Fruit fly (Drosophila melanogaster): Measurements from ENCODE around the gene Nfs1.

The Nfs1 gene

dm6 chr2L:12006397-12007330 lies 7.2 kb downstream of the Nfs1 start (continued):
- TF ChIP-seq Hr51 (GFP tag; optimal IDR thresholded peaks at IDR 0.05) (peak; percentile 41 to 96), nerfin-2 (GFP tag; IDR thresholded peaks at IDR 0.05; ENCODE audit: partially characterized antibody) (no peak), CG14965 (GFP tag; optimal IDR thresholded peaks at IDR 0.05; ENCODE audit: borderline replicate concordance) (peak; percentile 12), zen2 (GFP tag; IDR thresholded peaks at IDR 0.05; ENCODE audit: partially characterized antibody) (no peak), Antp (GFP tag; optimal IDR thresholded peaks at IDR 0.05) (peak; percentile 65), crol (GFP tag; IDR thresholded peaks at IDR 0.05) (no peak), usp (GFP tag; optimal IDR thresholded peaks at IDR 0.05) (no peak), trh (GFP tag; optimal IDR thresholded peaks at IDR 0.05) (peak; percentile 88), CG17186 (GFP tag; optimal IDR thresholded peaks at IDR 0.05) (peak; percentile 42), CG7839 (tag; optimal IDR thresholded peaks at IDR 0.05) (peak; percentile 98), sob (GFP tag; IDR thresholded peaks at IDR 0.05) (no peak), en (GFP tag; optimal IDR thresholded peaks at IDR 0.05) (peak; percentile 51), CG3163 (GFP tag; optimal IDR thresholded peaks at IDR 0.05) (no peak), Nf-YC (tag; optimal IDR thresholded peaks at IDR 0.05) (peak; percentile 87), gcm2 (GFP tag; optimal IDR thresholded peaks at IDR 0.05) (peak; percentile 36), CG1603 (tag; optimal IDR thresholded peaks at IDR 0.05) (peak; percentile 58), fru (optimal IDR thresholded peaks at IDR 0.05) (no peak), pan (optimal IDR thresholded peaks at IDR 0.05) (peak in 1 of 2 experiments; percentile 79), pan (GFP tag; optimal IDR thresholded peaks at IDR 0.05 in 1 of 2, IDR thresholded peaks at IDR 0.05 in 1 of 2) (peak in 1 of 2 experiments; percentile 69), tio (GFP tag; optimal IDR thresholded peaks at IDR 0.05) (peak; percentile 96), CG2199 (GFP tag; IDR thresholded peaks at IDR 0.05) (no peak), CG12155 (GFP tag; optimal IDR thresholded peaks at IDR 0.05) (peak; percentile 90), CG14710 (tag; optimal IDR thresholded peaks at IDR 0.05) (peak; percentile 97), exex (tag; optimal IDR thresholded peaks at IDR 0.05) (peak; percentile 75), CG4282 (GFP tag; optimal IDR thresholded peaks at IDR 0.05) (no peak), Sin3A (optimal IDR thresholded peaks at IDR 0.05) (no peak), az2 (GFP tag; optimal IDR thresholded peaks at IDR 0.05) (peak; percentile 91), ftz-f1 (GFP tag; optimal IDR thresholded peaks at IDR 0.05) (peak; percentile 100), zfh2 (GFP tag; optimal IDR thresholded peaks at IDR 0.05) (peak; percentile 3), NfI (GFP tag; optimal IDR thresholded peaks at IDR 0.05) (peak; percentile 91), Dfd (GFP tag; optimal IDR thresholded peaks at IDR 0.05) (no peak), oc (tag; optimal IDR thresholded peaks at IDR 0.05) (peak; percentile 69), fu2 (GFP tag; optimal IDR thresholded peaks at IDR 0.05) (peak; percentile 22), CG11247 (GFP tag; IDR thresholded peaks at IDR 0.05) (no peak), dmrt99B (tag; optimal IDR thresholded peaks at IDR 0.05) (peak; percentile 96), jumu (GFP tag; optimal IDR thresholded peaks at IDR 0.05) (peak; percentile 51), NFAT (GFP tag; IDR thresholded peaks at IDR 0.05) (no peak), Sox102F (GFP tag; optimal IDR thresholded peaks at IDR 0.05) (peak; percentile 93), bigmax (GFP tag; optimal IDR thresholded peaks at IDR 0.05) (no peak), jigr1 (GFP tag; IDR thresholded peaks at IDR 0.05) (no peak), CG15601 (tag; optimal IDR thresholded peaks at IDR 0.05) (peak; percentile 93), CG30020 (tag; optimal IDR thresholded peaks at IDR 0.05) (peak; percentile 84), h (optimal IDR thresholded peaks at IDR 0.05) (no peak), bsh (GFP tag; optimal IDR thresholded peaks at IDR 0.05) (peak; percentile 80 to 94), zf30C (GFP tag; optimal IDR thresholded peaks at IDR 0.05) (no peak), CG10147 (GFP tag; optimal IDR thresholded peaks at IDR 0.05) (peak; percentile 95), Oaz (GFP tag; IDR thresholded peaks at IDR 0.05) (no peak), CG8281 (tag; optimal IDR thresholded peaks at IDR 0.05) (peak; percentile 82), CG16863 (GFP tag; optimal IDR thresholded peaks at IDR 0.05) (peak; percentile 71), ind (GFP tag; optimal IDR thresholded peaks at IDR 0.05) (peak; percentile 92)

All from whole organism, embryonic.